Worm (Caenorhabditis elegans) whole organism, mixed stage, embryonic: ENCODE measurements around the gene pho-12.

Experiments used
- blmp-1 ChIP-seq: fragments of 150-350 bp; optimal IDR thresholded peaks from 2 replicates; lab custom pipeline; 2014; ENCODE audit warnings: missing biosample characterization, missing genetic modification characterization
- cnd-1 ChIP-seq: fragments of 200-800 bp; sonication (Bioruptor generic); optimal IDR thresholded peaks from 2 replicates; lab custom pipeline; 2018; ENCODE audit warnings: mild to moderate bottlenecking, missing genetic modification characterization, missing compliant biosample characterization
- hlh-1 ChIP-seq: fragments of 150-350 bp; optimal IDR thresholded peaks from 2 replicates; lab custom pipeline; 2014; ENCODE audit warnings: missing biosample characterization, missing genetic modification reagents, missing genetic modification characterization
- lin-13 ChIP-seq: fragments of 150-350 bp; optimal IDR thresholded peaks from 2 replicates; lab custom pipeline; 2014; ENCODE audit warnings: missing biosample characterization, missing genetic modification characterization

Gene pho-12

DNA sequence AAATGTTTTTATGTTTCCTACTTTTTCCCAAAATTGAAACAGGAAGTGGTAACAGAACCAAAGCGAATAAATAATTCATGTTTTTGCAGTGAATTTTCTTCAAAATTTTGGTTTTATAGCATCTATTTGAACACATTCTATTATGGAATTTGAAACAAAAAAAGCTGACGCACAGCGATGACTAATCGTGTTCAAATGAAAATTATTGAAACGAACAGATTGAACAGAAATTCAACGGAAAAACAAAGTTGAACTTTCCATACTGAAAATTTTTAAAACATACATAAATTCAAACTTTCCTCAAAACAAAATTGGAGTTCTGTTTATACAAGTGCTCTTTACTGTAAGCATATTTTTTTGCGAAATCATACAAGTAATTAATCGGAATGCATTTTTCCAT lies 48.6 kb downstream of the pho-12 start, which contains the start of gene F59A6.12:
TSS of gene F59A6.12 (minus strand) at position 101 of the 400 bp plus-strand sequence.
- TF ChIP-seq lin-13 (tag; lab: Kevin White, UChicago) (no peak), blmp-1 (tag; lab: Kevin White, UChicago) (no peak), cnd-1 (tag; lab: Kevin White, UChicago) (no peak), hlh-1 (tag; lab: Kevin White, UChicago) (no peak)
